Worm (Caenorhabditis elegans) whole organism, L4/young adult: ENCODE measurements around the gene elo-2.

Experiments
- dao-5 ChIP-seq: sonication (generic microtip); optimal IDR thresholded peaks from 2 replicates; lab custom pipeline; 2016; ENCODE audit warnings: missing genotype, missing genetic modification characterization, moderate library complexity, missing compliant biosample characterization
- him-1 ChIP-seq: sonication (generic microtip); optimal IDR thresholded peaks from 2 replicates; lab custom pipeline; 2016; ENCODE audit warnings: missing genotype, missing genetic modification reagents, missing genetic modification characterization, missing compliant biosample characterization

DNA sequence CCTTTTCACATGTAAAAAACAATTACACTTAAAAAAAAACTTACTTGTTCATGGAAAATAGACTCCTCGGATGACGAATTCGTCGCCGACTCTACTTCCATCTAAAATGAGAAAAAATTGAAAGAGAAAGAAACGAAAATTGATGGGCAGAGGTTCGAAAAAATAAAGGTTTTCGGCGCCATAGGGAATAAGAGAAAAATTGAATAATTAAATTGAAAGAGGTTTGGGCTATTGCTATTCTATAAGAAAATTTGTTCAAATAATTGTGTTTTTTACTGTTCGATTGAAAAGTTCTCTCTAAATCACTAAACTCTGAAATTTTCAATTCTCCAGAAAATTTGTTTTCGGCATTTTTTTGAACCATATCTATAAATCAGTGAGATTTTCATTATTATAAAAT, 16.0 kb upstream of the elo-2 start, which contains the start of gene rabr-2:
- no peak for TF ChIP-seq him-1
- no peak for TF ChIP-seq dao-5 (tag; lab: Kevin White, UChicago)
